Worm (Caenorhabditis elegans) whole organism, young adult: Measurements from ENCODE around the gene bcas-2.

Experiments
- B0336.3 ChIP-seq: fragments of 200-800 bp; sonication (Bioruptor generic); IDR thresholded peaks from 2 replicates; pipeline ENCODE4 v1.3.6; 2022; ENCODE audit warnings: missing genetic modification characterization, missing compliant biosample characterization
- D2030.7 ChIP-seq: fragments of 200-800 bp; sonication (Bioruptor generic); IDR thresholded peaks from 2 replicates; pipeline ENCODE4 v1.3.6; 2022; ENCODE audit warnings: missing genetic modification reagents, missing genetic modification characterization, missing compliant biosample characterization
- F10E7.11 ChIP-seq: sonication (generic microtip); optimal IDR thresholded peaks from 2 replicates; lab custom pipeline; 2017; ENCODE audit warnings: mild to moderate bottlenecking, missing genetic modification characterization, moderate library complexity, missing compliant biosample characterization
- F22D6.2 ChIP-seq: sonication (generic microtip); optimal IDR thresholded peaks from 2 replicates; lab custom pipeline; 2016; ENCODE audit warnings: mild to moderate bottlenecking, missing genetic modification characterization, missing compliant biosample characterization
- F33H1.4 ChIP-seq: fragments of 200-800 bp; sonication (Bioruptor generic); IDR thresholded peaks from 2 replicates; pipeline ENCODE4 v1.3.6; 2022; ENCODE audit warnings: missing genetic modification reagents, missing genetic modification characterization, missing compliant biosample characterization
- F39B2.1 ChIP-seq: fragments of 200-800 bp; sonication (Bioruptor generic); IDR thresholded peaks from 2 replicates; pipeline ENCODE4 v1.3.6; 2022; ENCODE audit warnings: missing genetic modification reagents, missing genetic modification characterization, missing compliant biosample characterization
- T26A5.8 ChIP-seq: sonication (generic microtip); optimal IDR thresholded peaks from 2 replicates; lab custom pipeline; 2016; ENCODE audit warnings: missing genetic modification characterization, missing compliant biosample characterization
- Y56A3A.18 ChIP-seq: fragments of 200-800 bp; sonication (Bioruptor generic); IDR thresholded peaks from 2 replicates; pipeline ENCODE4 v1.3.6; 2022; ENCODE audit warnings: missing genetic modification reagents, missing genetic modification characterization, missing compliant biosample characterization
- Y67H2A.10 ChIP-seq: fragments of 200-800 bp; sonication (Bioruptor generic); conservative IDR thresholded peaks from 2 replicates; pipeline ENCODE4 v1.3.6; 2022; ENCODE audit warnings: missing genetic modification reagents, missing genetic modification characterization, missing compliant biosample characterization
- Y79H2A.3 ChIP-seq: fragments of 200-800 bp; sonication (Bioruptor generic); conservative IDR thresholded peaks from 2 replicates; pipeline ENCODE4 v1.3.6; 2022; ENCODE audit warnings: missing genetic modification reagents, missing genetic modification characterization, missing compliant biosample characterization
- ZK185.1 ChIP-seq: sonication (generic microtip); optimal IDR thresholded peaks from 2 replicates; lab custom pipeline; 2016; ENCODE audit warnings: mild to moderate bottlenecking, missing genetic modification characterization, missing compliant biosample characterization; ENCODE audit not compliant: poor library complexity, severe bottlenecking
- ama-1 ChIP-seq, 3 experiments: fragments of 150-350 bp in 1 of 3; sonication (generic microtip) in 2 of 3; optimal IDR thresholded peaks; 2 replicates each; lab custom pipeline; 2014 to 2018; ENCODE audit warnings: missing biosample characterization in 2 of 3, missing genetic modification characterization in 2 of 3, missing genetic modification reagents in 2 of 3
- atf-7 ChIP-seq: sonication (generic microtip); optimal IDR thresholded peaks from 2 replicates; lab custom pipeline; 2017; ENCODE audit warnings: mild to moderate bottlenecking, missing genetic modification characterization, missing compliant biosample characterization
- attf-3 ChIP-seq: fragments of 200-800 bp; sonication (Bioruptor generic); conservative IDR thresholded peaks from 2 replicates; pipeline ENCODE4 v1.3.6; 2022; ENCODE audit warnings: missing genetic modification reagents, missing genetic modification characterization, missing compliant biosample characterization
- attf-6 ChIP-seq: fragments of 200-800 bp; sonication (Bioruptor generic); IDR thresholded peaks from 2 replicates; pipeline ENCODE4 v1.3.6; 2022; ENCODE audit warnings: missing genetic modification reagents, missing genetic modification characterization, missing compliant biosample characterization
- bed-1 ChIP-seq: fragments of 200-800 bp; sonication (Bioruptor generic); IDR thresholded peaks from 2 replicates; pipeline ENCODE4 v1.3.6; 2022; ENCODE audit warnings: missing genetic modification reagents, missing genetic modification characterization, missing compliant biosample characterization
- bed-2 ChIP-seq: fragments of 200-800 bp; sonication (Bioruptor generic); IDR thresholded peaks from 2 replicates; pipeline ENCODE4 v1.3.6; 2022; ENCODE audit warnings: missing genetic modification reagents, missing genetic modification characterization, missing compliant biosample characterization
- ceh-58 ChIP-seq: fragments of 200-800 bp; sonication (Bioruptor generic); IDR thresholded peaks from 2 replicates; pipeline ENCODE4 v1.3.6; 2022; ENCODE audit warnings: missing genetic modification characterization, missing compliant biosample characterization
- ceh-79 ChIP-seq: sonication (generic microtip); optimal IDR thresholded peaks from 2 replicates; lab custom pipeline; 2017; ENCODE audit warnings: mild to moderate bottlenecking, missing genetic modification characterization, missing compliant biosample characterization
- ceh-91 ChIP-seq: fragments of 200-800 bp; sonication (Bioruptor generic); IDR thresholded peaks from 2 replicates; pipeline ENCODE4 v1.3.6; 2022; ENCODE audit warnings: missing genetic modification reagents, missing genetic modification characterization, missing compliant biosample characterization
- dox-1 ChIP-seq: fragments of 200-800 bp; sonication (Bioruptor generic); IDR thresholded peaks from 2 replicates; pipeline ENCODE4 v1.3.6; 2022; ENCODE audit warnings: missing genetic modification reagents, missing genetic modification characterization, missing compliant biosample characterization
- dpl-1 ChIP-seq: fragments of 150-350 bp; optimal IDR thresholded peaks from 2 replicates; lab custom pipeline; 2014; ENCODE audit warnings: missing biosample characterization, missing genetic modification reagents, missing genetic modification characterization
- efl-1 ChIP-seq: fragments of 150-350 bp; optimal IDR thresholded peaks from 2 replicates; lab custom pipeline; 2014; ENCODE audit warnings: missing biosample characterization, missing genetic modification reagents, missing genetic modification characterization
- fkh-3 ChIP-seq: sonication (generic microtip); optimal IDR thresholded peaks from 2 replicates; lab custom pipeline; 2016; ENCODE audit warnings: mild to moderate bottlenecking, missing genetic modification characterization, missing compliant biosample characterization
- him-1 ChIP-seq: sonication (generic microtip); optimal IDR thresholded peaks from 2 replicates; lab custom pipeline; 2016; ENCODE audit warnings: missing genotype, missing genetic modification reagents, missing genetic modification characterization, missing compliant biosample characterization
- hmg-20 ChIP-seq: fragments of 200-800 bp; sonication (Bioruptor generic); IDR thresholded peaks from 2 replicates; pipeline ENCODE4 v1.3.6; 2022; ENCODE audit warnings: missing genetic modification reagents, missing genetic modification characterization, missing compliant biosample characterization
- let-526 ChIP-seq: fragments of 200-800 bp; sonication (Bioruptor generic); IDR thresholded peaks from 2 replicates; pipeline ENCODE4 v1.3.6; 2022; ENCODE audit warnings: missing genetic modification reagents, missing genetic modification characterization, missing compliant biosample characterization
- lir-1 ChIP-seq: fragments of 200-800 bp; sonication (Bioruptor generic); conservative IDR thresholded peaks from 2 replicates; pipeline ENCODE4 v1.3.6; 2022; ENCODE audit warnings: missing genetic modification reagents, missing genetic modification characterization, missing compliant biosample characterization
- mcd-1 ChIP-seq: fragments of 200-800 bp; sonication (Bioruptor generic); IDR thresholded peaks from 2 replicates; pipeline ENCODE4 v1.3.6; 2022; ENCODE audit warnings: missing genetic modification reagents, missing genetic modification characterization, missing compliant biosample characterization
- nfya-2 ChIP-seq: fragments of 200-800 bp; sonication (Bioruptor generic); IDR thresholded peaks from 2 replicates; pipeline ENCODE4 v1.3.6; 2022; ENCODE audit warnings: missing genetic modification reagents, missing genetic modification characterization, missing compliant biosample characterization
- nhr-120 ChIP-seq: fragments of 200-800 bp; sonication (Bioruptor generic); IDR thresholded peaks from 2 replicates; pipeline ENCODE4 v1.3.6; 2022; ENCODE audit warnings: missing genetic modification characterization, missing compliant biosample characterization
- nhr-179 ChIP-seq: sonication (generic microtip); optimal IDR thresholded peaks from 2 replicates; lab custom pipeline; 2016; ENCODE audit warnings: mild to moderate bottlenecking, missing genetic modification characterization, missing compliant biosample characterization
- nhr-27 ChIP-seq: fragments of 200-800 bp; sonication (Bioruptor generic); optimal IDR thresholded peaks from 2 replicates; lab custom pipeline; 2018; ENCODE audit warnings: mild to moderate bottlenecking, missing genetic modification characterization, moderate library complexity, missing compliant biosample characterization
- nhr-90 ChIP-seq: sonication (generic microtip); optimal IDR thresholded peaks from 2 replicates; lab custom pipeline; 2016; ENCODE audit warnings: missing genotype, mild to moderate bottlenecking, missing genetic modification characterization, missing compliant biosample characterization
- rpc-1 ChIP-seq, 2 experiments: fragments of 150-350 bp in 1 of 2; sonication (generic microtip) in 1 of 2; optimal IDR thresholded peaks; 2 replicates each; lab custom pipeline; 2014 to 2018; ENCODE audit warnings: missing biosample characterization in 1 of 2, missing genetic modification characterization in 1 of 2, missing genetic modification reagents in 1 of 2, missing genotype in 1 of 2
- snpc-1.3 ChIP-seq: sonication (generic microtip); optimal IDR thresholded peaks from 2 replicates; lab custom pipeline; 2017; ENCODE audit warnings: missing genetic modification characterization, mild to moderate bottlenecking, missing compliant biosample characterization, antibody characterized with exemption, moderate library complexity, missing genotype, missing genetic modification reagents; ENCODE audit not compliant: insufficient read depth
- somi-1 ChIP-seq: fragments of 200-800 bp; sonication (Bioruptor generic); optimal IDR thresholded peaks from 2 replicates; lab custom pipeline; 2018; ENCODE audit warnings: mild to moderate bottlenecking, missing genetic modification characterization, missing compliant biosample characterization
- tbx-9 ChIP-seq: sonication (generic microtip); optimal IDR thresholded peaks from 2 replicates; lab custom pipeline; 2016; ENCODE audit warnings: borderline replicate concordance, missing genetic modification characterization, inconsistent platforms, missing compliant biosample characterization
- tlf-1 ChIP-seq: fragments of 200-800 bp; sonication (Bioruptor generic); optimal IDR thresholded peaks from 2 replicates; lab custom pipeline; 2018; ENCODE audit warnings: mild to moderate bottlenecking, missing genetic modification characterization, missing compliant biosample characterization
- unc-130 ChIP-seq: sonication (generic microtip); optimal IDR thresholded peaks from 2 replicates; lab custom pipeline; 2016; ENCODE audit warnings: missing genetic modification reagents, missing genetic modification characterization, missing compliant biosample characterization
- zfh-2 ChIP-seq: fragments of 200-800 bp; sonication (Bioruptor generic); conservative IDR thresholded peaks from 2 replicates; pipeline ENCODE4 v1.3.6; 2022; ENCODE audit warnings: missing genetic modification reagents, missing genetic modification characterization, missing compliant biosample characterization

bcas-2 gene

DNA sequence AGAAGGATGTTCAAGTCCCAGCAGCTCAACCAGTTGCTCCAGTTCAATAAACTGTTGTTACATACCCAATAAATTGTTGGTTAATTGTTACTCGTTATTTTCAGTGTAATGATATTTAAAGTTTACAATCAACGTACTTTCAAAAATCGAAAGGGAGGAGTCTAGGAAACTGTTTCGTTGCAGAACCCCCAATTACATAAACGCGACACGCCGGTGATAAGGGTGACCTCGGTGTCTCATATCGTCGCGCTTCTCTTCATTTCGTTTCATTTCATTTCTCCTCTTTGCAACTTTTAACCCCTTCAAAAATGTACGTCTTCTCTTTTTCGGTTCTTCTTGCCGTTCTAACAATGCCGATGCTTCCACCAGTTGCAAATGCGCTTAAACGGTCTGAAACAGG lies 37.7 kb downstream of the bcas-2 start, which contains the start of gene C23G10.2 (continued):
- TF ChIP-seq let-526 (GFP tag; lab: Robert Waterston, UW) (no peak), attf-3 (GFP tag; lab: Robert Waterston, UW) (no peak), bed-2 (GFP tag; lab: Robert Waterston, UW) (no peak), him-1 (tag; lab: Kevin White, UChicago) (no peak), somi-1 (GFP tag; lab: Kevin White, UChicago) (no peak), nhr-179 (no peak), efl-1 (GFP tag; lab: Kevin White, UChicago) (peak; percentile 3), Y56A3A.18 (GFP tag; lab: Robert Waterston, UW) (peak; percentile 68; the same call in 1 of the 2 replicates), nfya-2 (GFP tag; lab: Robert Waterston, UW) (no peak), lir-1 (GFP tag; lab: Robert Waterston, UW) (no peak), F10E7.11 (no peak), ceh-79 (tag; lab: Kevin White, UChicago) (no peak), tbx-9 (tag; lab: Kevin White, UChicago) (no peak), Y79H2A.3 (GFP tag; lab: Robert Waterston, UW) (no peak), F33H1.4 (peak; percentile 32), F39B2.1 (peak; percentile 75; the same call in 1 of the 2 replicates), Y67H2A.10 (no peak), T26A5.8 (no peak), attf-6 (no peak), dpl-1 (no peak), zfh-2 (0 out of 2 replicates have a peak, but pooled peaks have one; percentile 7), B0336.3 (peak; percentile 48; the same call in 1 of the 2 replicates), snpc-1.3 (tag; lab: Kevin White, UChicago) (peak; percentile 42), ama-1 (optimal IDR thresholded peaks at IDR 0.05; lab: Kevin White, UChicago) (no peak), ama-1 (GFP tag; optimal IDR thresholded peaks at IDR 0.05; lab: Kevin White, UChicago) (peak in 1 of 2 experiments; percentile 75), rpc-1 (optimal IDR thresholded peaks at IDR 0.05; lab: Kevin White, UChicago) (no peak), rpc-1 (tag; optimal IDR thresholded peaks at IDR 0.05; lab: Kevin White, UChicago) (no peak), ceh-91 (no peak), bed-1 (no peak), fkh-3 (tag; lab: Kevin White, UChicago) (no peak), tlf-1 (GFP tag; lab: Kevin White, UChicago) (peak; percentile 41), unc-130 (GFP tag; lab: Kevin White, UChicago) (no peak), D2030.7 (no peak; the same call in 1 of the 2 replicates), ZK185.1 (tag; lab: Kevin White, UChicago) (peak; percentile 25), hmg-20 (GFP tag; lab: Robert Waterston, UW) (no peak)
- TF ChIP-seq, all 124 proteins: peak for 34

DNA sequence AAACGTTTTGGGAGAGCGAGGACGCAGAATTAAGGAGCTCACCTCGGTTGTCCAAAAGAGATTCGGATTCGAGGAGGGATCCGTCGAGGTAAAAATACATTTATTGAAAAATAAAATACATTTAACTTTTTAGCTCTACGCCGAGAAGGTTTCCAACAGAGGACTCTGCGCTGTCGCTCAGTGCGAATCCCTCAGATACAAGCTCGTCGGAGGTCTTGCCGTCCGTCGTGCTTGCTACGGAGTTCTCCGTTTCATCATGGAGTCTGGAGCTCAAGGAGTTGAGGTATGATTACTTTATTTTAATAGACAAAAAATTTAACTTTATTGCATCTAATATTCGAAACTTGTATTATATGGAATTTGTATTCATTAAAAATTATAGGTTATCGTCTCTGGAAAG lies 38.6 kb downstream of the bcas-2 start:
- TF ChIP-seq ceh-58 (GFP tag; lab: Robert Waterston, UW) (0 out of 2 replicates have a peak, but pooled peaks have one; percentile 57), mcd-1 (GFP tag; lab: Robert Waterston, UW) (no peak), F33H1.4 (peak; percentile 26; the same call in 1 of the 2 replicates), dox-1 (GFP tag; lab: Robert Waterston, UW) (peak; percentile 56; the same call in 1 of the 2 replicates), nhr-120 (GFP tag; lab: Robert Waterston, UW) (no peak), zfh-2 (peak; percentile 49), hmg-20 (GFP tag; lab: Robert Waterston, UW) (no peak), nhr-27 (tag; lab: Kevin White, UChicago) (no peak), tlf-1 (GFP tag; lab: Kevin White, UChicago) (no peak), nhr-90 (tag; lab: Kevin White, UChicago) (no peak), D2030.7 (peak; percentile 18; the same call in 1 of the 2 replicates), atf-7 (tag; lab: Kevin White, UChicago) (no peak), F22D6.2 (tag; lab: Kevin White, UChicago) (no peak)
